Worm (Caenorhabditis elegans): ENCODE results near the gene ZK813.3.
A peak's percentile ranks its signal among the peaks of the same experiment; 100 is the strongest.

Gene ZK813.3

DNA sequence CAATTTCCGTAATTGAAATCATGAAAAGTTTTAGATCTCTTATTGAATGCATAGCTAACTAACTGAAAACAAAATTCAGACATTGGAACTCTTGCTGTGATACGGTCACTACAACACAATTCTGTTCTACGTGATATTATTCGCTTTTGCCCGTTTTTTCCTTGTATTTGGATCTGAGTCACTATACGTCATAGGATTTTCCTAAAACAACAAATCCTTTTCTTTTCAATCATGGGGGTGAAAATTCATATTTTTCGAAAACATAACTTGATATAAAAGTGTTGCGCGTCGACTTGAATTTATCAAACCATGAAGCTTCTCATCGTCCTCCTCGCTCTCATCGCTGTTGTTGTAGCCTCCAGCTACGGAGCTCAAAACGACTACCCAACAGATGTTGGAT lies 4.4 kb downstream of the ZK813.3 start, which contains the start of gene ZK813.1:
Gene ZK813.1, plus strand, starts transcription at position 301 of the 400 bp plus-strand sequence.
- no peak for TF ChIP-seq ztf-23 (GFP tag; IDR thresholded peaks at IDR 0.05)

DNA sequence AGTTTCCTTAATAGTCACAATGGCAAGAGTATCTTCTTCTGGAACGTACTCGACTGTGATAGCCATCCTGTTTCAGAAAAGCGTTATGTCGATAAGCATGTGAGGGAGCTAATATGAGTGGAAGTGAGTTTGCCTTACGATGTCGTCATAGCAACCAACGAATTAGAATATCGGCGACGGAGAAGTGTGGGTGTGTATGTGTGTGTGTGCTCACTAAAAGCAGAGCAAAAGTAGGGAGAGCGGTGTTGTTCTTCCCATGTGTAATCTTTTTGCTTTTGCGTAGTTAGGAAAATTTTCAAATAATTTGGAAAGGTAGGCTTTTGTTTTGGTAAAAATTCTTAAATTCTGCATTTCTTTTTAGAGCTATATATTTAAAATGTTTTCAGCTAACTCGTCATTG lies 9.5 kb downstream of the ZK813.3 start, which contains the start of gene ZK813.5:
Gene ZK813.5, minus strand, starts transcription at position 101 of the 400 bp plus-strand sequence.
- TF ChIP-seq flt-1 (GFP tag; IDR thresholded peaks at IDR 0.05): 0 out of 2 replicates have a peak, but pooled peaks have one; percentile 17
- TF ChIP-seq tab-1 (GFP tag; IDR thresholded peaks at IDR 0.05): no peak

- TF ChIP-seq flt-1 (GFP tag; IDR thresholded peaks at IDR 0.05) (no peak), T22C8.4 (GFP tag; IDR thresholded peaks at IDR 0.05) (no peak), tab-1 (GFP tag; IDR thresholded peaks at IDR 0.05) (no peak), ref-1 (GFP tag; conservative IDR thresholded peaks at IDR 0.05) (no peak), med-1 (GFP tag; optimal IDR thresholded peaks at IDR 0.05; ENCODE audit: insufficient read depth) (no peak)
These were observed 12.2 kb downstream of the ZK813.3 start for ce11 chrX:3453870-3454269.

DNA sequence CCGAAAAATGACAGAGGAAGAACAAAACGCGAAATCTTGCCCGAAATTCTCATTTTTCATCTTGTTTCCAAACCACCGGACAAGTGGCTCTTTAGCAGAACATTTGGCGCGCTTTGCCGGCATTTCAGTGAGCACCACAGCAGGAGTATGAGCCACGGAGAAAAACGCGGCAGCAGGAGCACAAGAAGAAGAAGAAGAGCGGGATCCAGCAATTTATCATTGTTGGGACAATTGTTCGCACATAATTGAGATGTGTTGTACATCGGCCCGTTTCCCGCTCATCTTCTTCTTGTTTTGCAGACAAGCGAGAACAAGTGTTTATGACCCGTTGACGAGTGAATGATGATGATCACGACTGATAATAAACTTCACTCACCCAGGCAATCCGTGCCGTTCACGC lies 13.9 kb downstream of the ZK813.3 start:
- TF ChIP-seq cog-1 (tag; optimal IDR thresholded peaks at IDR 0.05) (no peak), ztf-29 (GFP tag; IDR thresholded peaks at IDR 0.05) (no peak), flt-1 (GFP tag; IDR thresholded peaks at IDR 0.05) (no peak), ztf-23 (GFP tag; IDR thresholded peaks at IDR 0.05) (no peak), klf-2 (GFP tag; conservative IDR thresholded peaks at IDR 0.05) (no peak), med-1 (GFP tag; optimal IDR thresholded peaks at IDR 0.05; ENCODE audit: insufficient read depth) (no peak)

ce11 chrX:3462086-3462485 lies 20.4 kb downstream of the ZK813.3 start:
- TF ChIP-seq ztf-29 (GFP tag; IDR thresholded peaks at IDR 0.05) (no peak), ztf-23 (GFP tag; IDR thresholded peaks at IDR 0.05) (no peak), med-1 (GFP tag; optimal IDR thresholded peaks at IDR 0.05; ENCODE audit: insufficient read depth) (no peak)

DNA sequence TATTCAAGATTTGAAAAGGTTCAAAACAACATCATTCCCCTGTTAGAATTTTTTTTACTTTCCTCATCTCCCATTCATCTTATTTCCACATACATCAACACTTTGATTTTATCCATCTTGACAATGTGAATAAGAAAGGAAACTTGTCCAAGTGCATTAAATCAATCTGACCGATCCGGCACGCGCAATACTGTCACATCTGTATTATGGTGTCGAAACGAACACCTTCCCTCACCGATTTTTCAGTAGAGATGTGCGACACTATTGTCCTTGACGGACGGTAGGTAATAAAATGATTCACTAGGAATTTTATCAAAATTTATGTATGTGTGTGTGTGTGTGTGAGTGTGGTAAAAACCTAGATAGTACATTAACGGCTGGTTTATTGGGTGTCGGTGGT lies 22.2 kb downstream of the ZK813.3 start:
- TF ChIP-seq klf-2 (GFP tag; conservative IDR thresholded peaks at IDR 0.05) (no peak), ref-1 (GFP tag; conservative IDR thresholded peaks at IDR 0.05) (no peak), tab-1 (GFP tag; IDR thresholded peaks at IDR 0.05) (no peak), ztf-29 (GFP tag; IDR thresholded peaks at IDR 0.05) (no peak), ztf-23 (GFP tag; IDR thresholded peaks at IDR 0.05) (no peak), cog-1 (tag; optimal IDR thresholded peaks at IDR 0.05) (no peak), med-1 (GFP tag; optimal IDR thresholded peaks at IDR 0.05; ENCODE audit: insufficient read depth) (no peak), flt-1 (GFP tag; IDR thresholded peaks at IDR 0.05) (no peak), T22C8.4 (GFP tag; IDR thresholded peaks at IDR 0.05) (no peak)

DNA sequence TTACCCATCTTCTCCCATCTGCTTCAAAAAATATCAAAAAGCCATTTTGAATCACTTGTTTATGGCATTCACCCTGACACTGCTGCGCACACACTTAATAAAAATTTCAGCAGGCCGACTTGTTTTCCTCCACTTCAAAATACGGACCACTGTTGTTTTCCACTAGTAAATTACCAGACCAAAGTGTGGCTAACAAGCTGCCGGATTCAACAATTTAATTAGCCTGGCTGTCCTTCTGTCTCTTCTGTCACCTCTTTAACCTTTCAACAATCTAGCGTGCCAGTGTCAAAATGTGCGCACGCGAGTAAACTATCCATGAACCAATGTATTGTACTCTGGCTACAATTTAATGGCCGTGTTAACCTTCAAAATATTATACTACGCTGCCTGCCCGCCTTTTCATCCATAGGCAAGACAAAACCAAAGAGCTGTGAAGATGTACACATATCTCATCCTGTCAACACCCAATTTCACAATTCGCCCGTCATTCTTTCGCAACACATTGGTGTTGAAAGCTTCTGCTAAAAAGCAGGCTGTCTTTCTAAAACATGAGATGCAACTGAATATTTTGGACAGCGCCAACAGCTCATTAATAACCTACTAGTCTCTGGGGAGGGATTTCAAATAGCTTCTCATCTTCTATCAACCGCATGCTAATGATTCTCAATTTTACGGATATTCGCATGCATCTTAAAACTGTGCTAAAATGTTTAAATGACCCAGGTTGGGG lies 22.8 kb downstream of the ZK813.3 start:
- TF ChIP-seq klf-2 (GFP tag; conservative IDR thresholded peaks at IDR 0.05) (no peak), flt-1 (GFP tag; IDR thresholded peaks at IDR 0.05) (no peak), T22C8.4 (GFP tag; IDR thresholded peaks at IDR 0.05) (no peak), tab-1 (GFP tag; IDR thresholded peaks at IDR 0.05) (no peak), ztf-23 (GFP tag; IDR thresholded peaks at IDR 0.05) (no peak), ref-1 (GFP tag; conservative IDR thresholded peaks at IDR 0.05) (no peak), ztf-29 (GFP tag; IDR thresholded peaks at IDR 0.05) (no peak), cog-1 (tag; optimal IDR thresholded peaks at IDR 0.05) (no peak), med-1 (GFP tag; optimal IDR thresholded peaks at IDR 0.05; ENCODE audit: insufficient read depth) (no peak)

DNA sequence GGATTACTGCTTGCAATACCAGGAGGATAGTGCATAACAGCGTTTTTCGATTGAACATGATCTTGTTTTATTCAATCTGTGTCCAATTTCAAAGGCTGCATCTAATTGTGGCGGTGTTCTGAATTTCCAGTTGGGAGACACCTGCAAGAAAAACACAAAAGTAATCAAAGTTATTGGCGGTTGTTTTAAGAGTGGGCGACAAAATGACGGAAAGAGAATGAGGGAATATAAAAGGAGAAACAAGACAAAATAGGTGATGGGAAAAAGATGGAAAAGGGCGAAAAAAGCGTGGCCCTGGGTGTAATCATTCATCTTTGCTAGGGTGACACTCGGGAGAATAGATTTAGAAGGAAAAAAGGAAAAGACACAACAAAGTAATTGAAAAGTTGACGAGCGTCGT lies 24.1 kb downstream of the ZK813.3 start, which contains the start of the genes ZK377.15 and sax-3:
Gene ZK377.15, minus strand, starts transcription at position 101 of the 400 bp plus-strand sequence.
Gene sax-3, minus strand, starts transcription at position 143 of the 400 bp plus-strand sequence.
- TF ChIP-seq T22C8.4 (GFP tag; IDR thresholded peaks at IDR 0.05) (no peak), ztf-23 (GFP tag; IDR thresholded peaks at IDR 0.05) (no peak), klf-2 (GFP tag; conservative IDR thresholded peaks at IDR 0.05) (no peak), ref-1 (GFP tag; conservative IDR thresholded peaks at IDR 0.05) (no peak), tab-1 (GFP tag; IDR thresholded peaks at IDR 0.05) (no peak), ztf-29 (GFP tag; IDR thresholded peaks at IDR 0.05) (no peak), cog-1 (tag; optimal IDR thresholded peaks at IDR 0.05) (no peak), flt-1 (GFP tag; IDR thresholded peaks at IDR 0.05) (no peak), med-1 (GFP tag; optimal IDR thresholded peaks at IDR 0.05; ENCODE audit: insufficient read depth) (no peak)

DNA sequence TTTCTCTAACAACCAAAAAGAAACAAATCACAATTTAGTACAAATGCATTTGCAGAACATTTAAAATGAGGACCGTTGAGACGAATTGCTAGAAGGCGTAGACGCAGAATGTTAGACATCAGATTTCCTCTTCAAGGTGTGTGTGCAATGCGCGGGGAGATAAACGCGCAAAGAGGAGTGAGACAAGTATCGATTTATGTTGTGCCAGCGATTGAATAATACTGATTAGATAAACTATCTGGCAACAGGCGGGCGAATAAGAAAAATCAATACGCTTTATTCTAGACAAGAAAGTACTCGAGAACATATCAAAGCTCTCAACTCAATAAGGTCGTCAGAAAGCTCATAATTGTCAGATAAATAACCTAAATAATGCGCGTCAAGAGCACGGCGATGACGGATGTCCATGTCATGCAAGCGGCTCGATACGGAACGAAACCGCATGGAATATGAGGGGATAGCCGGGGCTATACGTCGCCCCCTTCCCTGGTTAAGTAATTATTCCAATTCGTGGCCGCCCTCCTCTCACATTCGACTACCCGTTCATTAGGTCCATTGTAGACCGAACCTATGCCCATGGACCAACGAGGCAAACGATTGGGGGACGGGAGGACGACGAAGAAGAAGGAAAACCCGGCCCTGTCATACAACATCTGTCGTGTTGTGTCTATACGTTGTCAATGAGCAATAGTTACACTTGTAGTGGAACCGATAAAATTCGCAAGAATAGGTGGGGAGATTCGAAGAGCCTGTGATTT lies 25.5 kb downstream of the ZK813.3 start:
- TF ChIP-seq med-1 (GFP tag; optimal IDR thresholded peaks at IDR 0.05; ENCODE audit: insufficient read depth): no peak
- TF ChIP-seq T22C8.4 (GFP tag; IDR thresholded peaks at IDR 0.05): peak; percentile 62; the same call in 1 of the 2 replicates
- TF ChIP-seq ztf-23 (GFP tag; IDR thresholded peaks at IDR 0.05): 0 out of 2 replicates have a peak, but pooled peaks have one; percentile 35
- no peak for TF ChIP-seq cog-1 (tag; optimal IDR thresholded peaks at IDR 0.05)
- no peak for TF ChIP-seq ref-1 (GFP tag; conservative IDR thresholded peaks at IDR 0.05)
- TF ChIP-seq flt-1 (GFP tag; IDR thresholded peaks at IDR 0.05): peak; percentile 36; the same call in 1 of the 2 replicates

DNA sequence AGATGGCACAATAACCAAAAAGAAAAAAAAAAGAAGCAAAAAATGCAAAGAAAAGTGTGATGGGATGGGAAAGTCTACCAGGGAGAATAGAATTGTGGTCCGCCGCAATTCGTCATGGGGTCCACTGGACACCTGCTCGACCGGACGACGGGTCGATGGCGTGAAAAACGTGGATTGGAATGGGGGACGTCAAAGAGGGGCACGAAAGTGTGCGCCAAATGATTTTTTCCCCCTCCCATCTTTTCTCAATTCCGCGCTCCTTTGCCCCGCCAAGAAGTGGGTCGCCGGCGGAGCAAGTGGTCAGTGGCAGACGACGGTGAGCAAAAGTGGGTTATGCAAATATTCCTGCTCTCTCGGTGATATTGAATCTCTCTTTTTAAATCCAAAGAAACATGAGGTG lies 26.3 kb downstream of the ZK813.3 start:
- TF ChIP-seq ztf-29 (GFP tag; IDR thresholded peaks at IDR 0.05) (no peak), flt-1 (GFP tag; IDR thresholded peaks at IDR 0.05) (no peak), med-1 (GFP tag; optimal IDR thresholded peaks at IDR 0.05; ENCODE audit: insufficient read depth) (no peak), ztf-23 (GFP tag; IDR thresholded peaks at IDR 0.05) (no peak), tab-1 (GFP tag; IDR thresholded peaks at IDR 0.05) (no peak), ref-1 (GFP tag; conservative IDR thresholded peaks at IDR 0.05) (no peak), klf-2 (GFP tag; conservative IDR thresholded peaks at IDR 0.05) (no peak), T22C8.4 (GFP tag; IDR thresholded peaks at IDR 0.05) (no peak), cog-1 (tag; optimal IDR thresholded peaks at IDR 0.05) (no peak)
